Fruit fly (Drosophila melanogaster) whole organism, wandering third instar larva: ENCODE results near the gene senju.

Experiments
- CG32264 ChIP-seq: fragments of 200-800 bp; sonication (Bioruptor generic); optimal IDR thresholded peaks from 2 replicates; lab custom pipeline; 2016; ENCODE audit warnings: missing biosample characterization, missing genetic modification characterization
- Hnf4 ChIP-seq: fragments of 200-800 bp; sonication (Bioruptor generic); optimal IDR thresholded peaks from 2 replicates; lab custom pipeline; 2016; ENCODE audit warnings: missing biosample characterization, mild to moderate bottlenecking, missing genetic modification characterization
- Hr78 ChIP-seq: fragments of >200 bp; optimal IDR thresholded peaks from 2 replicates; lab custom pipeline; 2017; ENCODE audit warnings: missing biosample characterization, missing genetic modification characterization
- br ChIP-seq: fragments of 200-800 bp; sonication (Bioruptor generic); optimal IDR thresholded peaks from 2 replicates; lab custom pipeline; 2016; ENCODE audit warnings: missing biosample characterization, missing genetic modification characterization
- brk ChIP-seq: fragments of 200-800 bp; sonication (Bioruptor generic); optimal IDR thresholded peaks from 2 replicates; lab custom pipeline; 2016; ENCODE audit warnings: missing biosample characterization, mild to moderate bottlenecking, missing genetic modification characterization
- foxo ChIP-seq, 2 experiments: fragments of 200-800 bp; sonication (Bioruptor generic); optimal IDR thresholded peaks; 2 replicates in 1 of 2; 3 replicates in 1 of 2; lab custom pipeline; 2016 to 2017; ENCODE audit warnings: missing biosample characterization in 2 of 2, missing genetic modification characterization in 2 of 2
- jim ChIP-seq: fragments of 175-275, 200-325 bp; sonication (Bioruptor generic); optimal IDR thresholded peaks from 2 replicates; lab custom pipeline; 2016; ENCODE audit warnings: missing biosample characterization, mild to moderate bottlenecking, missing genetic modification characterization
- rgr ChIP-seq: fragments of 200-800 bp; sonication (Bioruptor generic); optimal IDR thresholded peaks from 3 replicates; lab custom pipeline; 2016; ENCODE audit warnings: missing biosample characterization, mild to moderate bottlenecking, missing genetic modification characterization

- TF ChIP-seq brk (no peak), Hnf4 (no peak), CG32264 (no peak), Hr78 (no peak), foxo (GFP tag; optimal IDR thresholded peaks at IDR 0.05; lab: Kevin White, UChicago) (no peak), br (GFP tag; lab: Kevin White, UChicago) (no peak), rgr (GFP tag; lab: Kevin White, UChicago) (no peak), jim (no peak)
Measured at dm6 chr2L:5027321-5028069, 25.1 kb upstream of the senju start.
